Fruit fly (Drosophila melanogaster) whole organism, embryonic: Measurements from ENCODE around the gene CG15480.
A peak's percentile ranks its signal among the peaks of the same experiment; 100 is the strongest.

Experiments used
- B-H2 ChIP-seq: fragments of 200-800 bp; sonication (Bioruptor generic); optimal IDR thresholded peaks from 2 replicates; lab custom pipeline; 2018; ENCODE audit warnings: missing biosample characterization, mild to moderate bottlenecking, missing genetic modification characterization
- Bgb ChIP-seq: fragments of 200-800 bp; sonication (Bioruptor generic); IDR thresholded peaks from 2 replicates; pipeline ENCODE4 v1.3.6; 2022; ENCODE audit warnings: missing biosample characterization, missing genetic modification characterization; ENCODE audit not compliant: partially characterized antibody
- Bteb2 ChIP-seq: fragments of 200-800 bp; sonication (Bioruptor generic); optimal IDR thresholded peaks from 2 replicates; lab custom pipeline; 2016; ENCODE audit warnings: missing biosample characterization, missing genetic modification characterization
- CG10366 ChIP-seq: fragments of 200-800 bp; sonication (Bioruptor generic); IDR thresholded peaks from 2 replicates; pipeline ENCODE4 v1.3.6; 2022; ENCODE audit warnings: missing biosample characterization, missing genetic modification characterization
- CG10979 ChIP-seq: fragments of 200-800 bp; sonication (Bioruptor generic); optimal IDR thresholded peaks from 2 replicates; lab custom pipeline; 2018; ENCODE audit warnings: missing biosample characterization, mild to moderate bottlenecking, missing genetic modification characterization, moderate library complexity
- CG11504 ChIP-seq: fragments of 200-800 bp; sonication (Bioruptor generic); optimal IDR thresholded peaks from 3 replicates; lab custom pipeline; 2019; ENCODE audit warnings: missing biosample characterization, mild to moderate bottlenecking, missing genetic modification characterization, moderate library complexity
- CG13624 ChIP-seq: fragments of 200-800 bp; sonication (Bioruptor generic); optimal IDR thresholded peaks from 2 replicates; lab custom pipeline; 2016; ENCODE audit warnings: missing biosample characterization, missing genetic modification characterization
- CG14860 ChIP-seq: fragments of 200-800 bp; sonication (Bioruptor generic); IDR thresholded peaks from 3 replicates; pipeline ENCODE4 v1.3.6; 2022; ENCODE audit warnings: missing biosample characterization, missing genetic modification characterization; ENCODE audit not compliant: partially characterized antibody
- CG15479 ChIP-seq: fragments of 200-800 bp; sonication (Bioruptor generic); optimal IDR thresholded peaks from 3 replicates; lab custom pipeline; 2019; ENCODE audit warnings: missing biosample characterization, mild to moderate bottlenecking, missing genetic modification characterization, moderate library complexity
- CG1603 ChIP-seq: fragments of 200-800 bp; sonication (Bioruptor generic); optimal IDR thresholded peaks from 2 replicates; lab custom pipeline; 2019; ENCODE audit warnings: missing biosample characterization, mild to moderate bottlenecking, missing genetic modification characterization, moderate library complexity
- CG16813 ChIP-seq: fragments of 200-800 bp; sonication (Bioruptor generic); IDR thresholded peaks from 3 replicates; pipeline ENCODE4 v1.3.6; 2022; ENCODE audit warnings: missing biosample characterization, missing genetic modification characterization; ENCODE audit not compliant: partially characterized antibody
- CG16815 ChIP-seq: fragments of 200-800 bp; sonication (Bioruptor generic); optimal IDR thresholded peaks from 3 replicates; lab custom pipeline; 2017; ENCODE audit warnings: missing biosample characterization, mild to moderate bottlenecking, missing genetic modification characterization
- CG17359 ChIP-seq: fragments of 200-800 bp; sonication (Bioruptor generic); optimal IDR thresholded peaks from 3 replicates; lab custom pipeline; 2018; ENCODE audit warnings: missing biosample characterization, mild to moderate bottlenecking, missing genetic modification characterization, moderate library complexity
- CG17361 ChIP-seq: fragments of 200-800 bp; sonication (Bioruptor generic); IDR thresholded peaks from 3 replicates; pipeline ENCODE4 v1.3.6; 2022; ENCODE audit warnings: missing biosample characterization, missing genetic modification characterization
- CG17385 ChIP-seq: fragments of 200-800 bp; sonication (Bioruptor generic); optimal IDR thresholded peaks from 3 replicates; lab custom pipeline; 2018; ENCODE audit warnings: missing biosample characterization, mild to moderate bottlenecking, missing genetic modification characterization
- CG18011 ChIP-seq: fragments of 200-800 bp; sonication (Bioruptor generic); optimal IDR thresholded peaks from 2 replicates; lab custom pipeline; 2017; ENCODE audit warnings: missing biosample characterization, missing genetic modification characterization, mild to moderate bottlenecking, moderate library complexity, missing genotype
- CG18262 ChIP-seq: fragments of 200-800 bp; optimal IDR thresholded peaks from 3 replicates; lab custom pipeline; 2019; ENCODE audit warnings: missing biosample characterization, mild to moderate bottlenecking, missing genetic modification characterization, moderate library complexity
- CG32532 ChIP-seq: fragments of 200-800 bp; sonication (Bioruptor generic); IDR thresholded peaks from 2 replicates; pipeline ENCODE4 v1.3.6; 2022; ENCODE audit warnings: missing biosample characterization, missing genetic modification characterization
- CG34422 ChIP-seq: fragments of 200-800 bp; sonication (Bioruptor generic); IDR thresholded peaks from 3 replicates; pipeline ENCODE4 v1.3.6; 2022; ENCODE audit warnings: missing biosample characterization, missing genetic modification characterization
- CG3995 ChIP-seq: fragments of 200-800 bp; sonication (Bioruptor generic); optimal IDR thresholded peaks from 3 replicates; lab custom pipeline; 2016; ENCODE audit warnings: missing biosample characterization, missing genetic modification characterization
- CG42726 ChIP-seq: fragments of 200-800 bp; sonication (Bioruptor generic); IDR thresholded peaks from 2 replicates; pipeline ENCODE4 v1.3.6; 2022; ENCODE audit warnings: missing biosample characterization, missing genetic modification characterization; ENCODE audit not compliant: partially characterized antibody
- CG7963 ChIP-seq: fragments of 200-800 bp; sonication (Bioruptor generic); IDR thresholded peaks from 3 replicates; pipeline ENCODE4 v1.3.6; 2022; ENCODE audit warnings: missing biosample characterization, missing genetic modification characterization; ENCODE audit not compliant: partially characterized antibody
- CHES-1-like ChIP-seq: fragments of 200-800 bp; sonication (Bioruptor generic); optimal IDR thresholded peaks from 2 replicates; lab custom pipeline; 2016; ENCODE audit warnings: missing biosample characterization, missing genetic modification characterization
- Dll ChIP-seq: fragments of 200-800 bp; sonication (Bioruptor generic); IDR thresholded peaks from 4 replicates; pipeline ENCODE4 v1.3.6; 2022; ENCODE audit warnings: missing biosample characterization, missing genetic modification characterization; ENCODE audit not compliant: partially characterized antibody
- Dref ChIP-seq: fragments of 200-800 bp; sonication (Bioruptor generic); IDR thresholded peaks from 2 replicates; pipeline ENCODE4 v1.3.6; 2022; ENCODE audit warnings: missing biosample characterization, missing genetic modification characterization
- Ets97D ChIP-seq: fragments of 200-800 bp; sonication (Bioruptor generic); optimal IDR thresholded peaks from 3 replicates; lab custom pipeline; 2016; ENCODE audit warnings: missing biosample characterization, missing genetic modification characterization
- Hmr ChIP-seq: fragments of 200-800 bp; sonication (Bioruptor generic); optimal IDR thresholded peaks from 3 replicates; lab custom pipeline; 2017; ENCODE audit warnings: mild to moderate bottlenecking, missing biosample characterization, missing genetic modification reagents, missing genetic modification characterization
- Jarid2 ChIP-seq: fragments of 200-800 bp; sonication (Bioruptor generic); optimal IDR thresholded peaks from 3 replicates; lab custom pipeline; 2017; ENCODE audit warnings: mild to moderate bottlenecking, missing biosample characterization, missing genetic modification reagents, missing genetic modification characterization
- Med ChIP-seq: fragments of 200-800 bp; sonication (Bioruptor generic); peaks from one replicate; lab custom pipeline; 2016; ENCODE audit warnings: missing biosample characterization, missing genetic modification characterization, mild to moderate bottlenecking, inconsistent platforms, moderate library complexity
- NC2α ChIP-seq: fragments of 200-800 bp; sonication (Bioruptor generic); optimal IDR thresholded peaks from 2 replicates; lab custom pipeline; 2016; ENCODE audit warnings: missing biosample characterization, missing genetic modification characterization
- YL-1 ChIP-seq: fragments of 200-800 bp; sonication (Bioruptor generic); optimal IDR thresholded peaks from 3 replicates; lab custom pipeline; 2017; ENCODE audit warnings: missing biosample characterization, mild to moderate bottlenecking, missing genetic modification characterization
- ato ChIP-seq: fragments of 200-800 bp; sonication (Bioruptor generic); IDR thresholded peaks from 2 replicates; pipeline ENCODE4 v1.3.6; 2022; ENCODE audit warnings: missing biosample characterization, missing genetic modification characterization; ENCODE audit not compliant: partially characterized antibody
- fd3F ChIP-seq: fragments of 200-800 bp; sonication (Bioruptor generic); optimal IDR thresholded peaks from 2 replicates; lab custom pipeline; 2018; ENCODE audit warnings: missing biosample characterization, mild to moderate bottlenecking, missing genetic modification characterization, moderate library complexity
- hb ChIP-seq: fragments of 200-800 bp; sonication (Bioruptor generic); IDR thresholded peaks from 3 replicates; pipeline ENCODE4 v1.3.6; 2022; ENCODE audit warnings: missing biosample characterization, missing genetic modification characterization; ENCODE audit not compliant: partially characterized antibody
- knrl ChIP-seq: fragments of 200-800 bp; sonication (Bioruptor generic); IDR thresholded peaks from 3 replicates; pipeline ENCODE4 v1.3.6; 2022; ENCODE audit warnings: missing biosample characterization, missing genetic modification characterization; ENCODE audit not compliant: partially characterized antibody
- mld ChIP-seq: fragments of 200-800 bp; sonication (Bioruptor generic); IDR thresholded peaks from 3 replicates; pipeline ENCODE4 v1.3.6; 2022; ENCODE audit warnings: missing biosample characterization, missing genetic modification characterization; ENCODE audit not compliant: partially characterized antibody
- nmo ChIP-seq: fragments of 200-800 bp; sonication (Bioruptor generic); optimal IDR thresholded peaks from 2 replicates; lab custom pipeline; 2018; ENCODE audit warnings: missing biosample characterization, mild to moderate bottlenecking, missing genetic modification characterization, moderate library complexity
- onecut ChIP-seq: fragments of 200-800 bp; sonication (Bioruptor generic); IDR thresholded peaks from 2 replicates; pipeline ENCODE4 v1.3.6; 2022; ENCODE audit warnings: missing biosample characterization, missing genetic modification characterization
- phol ChIP-seq: fragments of 200-800 bp; sonication (Bioruptor generic); optimal IDR thresholded peaks from 3 replicates; lab custom pipeline; 2018; ENCODE audit warnings: missing biosample characterization, mild to moderate bottlenecking, missing genetic modification characterization, moderate library complexity
- sens ChIP-seq: fragments of 200-800 bp; sonication (Bioruptor generic); peaks from one replicate; lab custom pipeline; 2016; ENCODE audit warnings: missing biosample characterization, missing genetic modification characterization
- slbo ChIP-seq: fragments of 200-800 bp; sonication (Bioruptor generic); IDR thresholded peaks from 2 replicates; pipeline ENCODE4 v1.3.6; 2022; ENCODE audit warnings: missing biosample characterization, missing genetic modification characterization
- sob ChIP-seq: fragments of 200-800 bp; sonication (Bioruptor generic); IDR thresholded peaks from 2 replicates; pipeline ENCODE4 v1.3.6; 2022; ENCODE audit warnings: missing biosample characterization, missing genetic modification characterization
- ssp ChIP-seq: fragments of 200-800 bp; sonication (Bioruptor generic); IDR thresholded peaks from 2 replicates; pipeline ENCODE4 v1.3.6; 2022; ENCODE audit warnings: missing biosample characterization, missing genetic modification characterization
- stwl ChIP-seq: fragments of 200-800 bp; sonication (Bioruptor generic); optimal IDR thresholded peaks from 3 replicates; lab custom pipeline; 2018; ENCODE audit warnings: missing biosample characterization, mild to moderate bottlenecking, missing genetic modification characterization, moderate library complexity
- unc-4 ChIP-seq: fragments of 200-800 bp; sonication (Bioruptor generic); IDR thresholded peaks from 2 replicates; pipeline ENCODE4 v1.3.6; 2022; ENCODE audit warnings: missing biosample characterization, missing genetic modification characterization; ENCODE audit not compliant: partially characterized antibody
- vnd ChIP-seq: fragments of 200-800 bp; sonication (Bioruptor generic); IDR thresholded peaks from 3 replicates; pipeline ENCODE4 v1.3.6; 2022; ENCODE audit warnings: missing biosample characterization, missing genetic modification characterization; ENCODE audit not compliant: partially characterized antibody
- zfh2 ChIP-seq: fragments of 200-800 bp; sonication (Bioruptor generic); optimal IDR thresholded peaks from 2 replicates; lab custom pipeline; 2016; ENCODE audit warnings: missing biosample characterization, missing genetic modification characterization

The CG15480 gene

DNA sequence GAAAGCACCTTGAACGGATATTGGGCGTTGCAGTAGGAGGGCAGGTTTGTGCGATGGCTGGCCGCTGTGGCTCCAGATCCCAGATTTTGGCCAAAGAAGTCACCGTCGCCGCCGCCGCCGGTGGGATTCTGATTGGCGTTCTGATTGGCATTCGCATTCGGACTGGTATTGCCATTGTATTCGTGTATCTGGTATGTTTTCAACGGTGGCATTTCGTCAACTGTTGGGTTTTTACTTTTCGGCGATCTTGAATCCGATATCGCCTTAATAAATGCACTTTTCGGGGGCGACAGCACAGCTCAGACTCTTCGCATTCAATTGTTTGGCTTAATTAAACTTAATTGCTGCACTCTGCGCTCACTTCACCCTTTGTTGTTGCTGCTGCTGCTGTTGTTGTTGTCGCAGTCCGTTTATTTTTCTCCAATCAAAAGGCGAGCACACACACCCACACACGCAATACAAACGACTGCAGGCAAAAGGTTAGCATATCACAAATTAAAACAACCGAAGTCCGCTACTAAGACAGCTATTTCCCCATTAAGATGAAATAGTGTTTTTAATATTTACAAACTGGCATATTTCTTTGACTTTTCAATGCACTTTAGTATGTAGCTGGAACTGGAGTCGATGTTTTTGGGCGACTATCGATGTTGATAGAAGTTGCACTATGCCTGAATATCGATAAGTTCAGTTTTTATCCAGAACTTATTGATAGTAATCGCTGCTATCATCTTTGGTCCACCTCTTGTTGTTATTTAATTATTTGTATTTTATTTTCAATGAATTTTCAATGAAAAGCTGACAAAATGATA is 5.6 kb downstream of the CG15480 start, which contains the start of the genes CG9426 and mRF1 (continued):
- TF ChIP-seq CG14860 (GFP tag; lab: Robert Waterston, UW) (peak; percentile 94), unc-4 (peak; percentile 98), stwl (tag; lab: Kevin White, UChicago) (peak; percentile 73), zfh2 (GFP tag; lab: Kevin White, UChicago) (peak; percentile 20), Med (peak; percentile 91), CG17361 (GFP tag; lab: Robert Waterston, UW) (peak; percentile 41; the same call in 1 of the 3 replicates), Bgb (GFP tag; lab: Robert Waterston, UW) (peak; percentile 97), vnd (GFP tag; lab: Robert Waterston, UW) (peak; percentile 95), CG13624 (GFP tag; lab: Kevin White, UChicago) (peak; percentile 40), CG17385 (GFP tag; lab: Kevin White, UChicago) (peak; percentile 7), CG10366 (GFP tag; lab: Robert Waterston, UW) (no peak), CG15479 (GFP tag; lab: Kevin White, UChicago) (peak; percentile 16), CG3995 (GFP tag; lab: Kevin White, UChicago) (peak; percentile 62), knrl (GFP tag; lab: Robert Waterston, UW) (peak; percentile 96), Bteb2 (GFP tag; lab: Kevin White, UChicago) (peak; percentile 21), mld (GFP tag; lab: Robert Waterston, UW) (peak; percentile 95), ato (GFP tag; lab: Robert Waterston, UW) (peak; percentile 93), CG1603 (tag; lab: Kevin White, UChicago) (peak; percentile 54), hb (peak; percentile 94), CG16815 (GFP tag; lab: Kevin White, UChicago) (no peak), B-H2 (GFP tag; lab: Kevin White, UChicago) (peak; percentile 12), CG7963 (GFP tag; lab: Robert Waterston, UW) (peak; percentile 96), nmo (GFP tag; lab: Kevin White, UChicago) (peak; percentile 50), Hmr (peak; percentile 3), CHES-1-like (GFP tag; lab: Kevin White, UChicago) (peak; percentile 31), CG17359 (tag; lab: Kevin White, UChicago) (peak; percentile 20), CG18011 (GFP tag; lab: Kevin White, UChicago) (peak; percentile 13), Dll (GFP tag; lab: Robert Waterston, UW) (peak; percentile 94), Ets97D (GFP tag; lab: Kevin White, UChicago) (peak; percentile 63), NC2α (GFP tag; lab: Kevin White, UChicago) (no peak), slbo (GFP tag; lab: Robert Waterston, UW) (peak; percentile 50; the same call in 1 of the 2 replicates), Dref (GFP tag; lab: Robert Waterston, UW) (peak; percentile 96), CG42726 (GFP tag; lab: Robert Waterston, UW) (peak; percentile 97), CG10979 (tag; lab: Kevin White, UChicago) (peak; percentile 13), CG32532 (GFP tag; lab: Robert Waterston, UW) (no peak), CG34422 (GFP tag; lab: Robert Waterston, UW) (peak; percentile 65; the same call in 1 of the 3 replicates), sens (peak; percentile 88), phol (tag; lab: Kevin White, UChicago) (peak; percentile 22), fd3F (GFP tag; lab: Kevin White, UChicago) (no peak), CG11504 (peak; percentile 63), YL-1 (GFP tag; lab: Kevin White, UChicago) (peak; percentile 93), sob (GFP tag; lab: Robert Waterston, UW) (peak; percentile 43; the same call in 1 of the 2 replicates), ssp (GFP tag; lab: Robert Waterston, UW) (no peak), CG18262 (tag; lab: Kevin White, UChicago) (peak; percentile 15), CG16813 (GFP tag; lab: Robert Waterston, UW) (peak; percentile 100), onecut (GFP tag; lab: Robert Waterston, UW) (no peak), Jarid2 (GFP tag; lab: Kevin White, UChicago) (peak; percentile 7)
